Worm (Caenorhabditis elegans) whole organism, midembryonic: Measurements from ENCODE around the gene C04E6.13.

ENCODE experiments used
- T22C8.4 ChIP-seq: fragments of 200-800 bp; sonication (Bioruptor generic); IDR thresholded peaks from 2 replicates; pipeline ENCODE4 v1.3.6; 2022; ENCODE audit warnings: missing genetic modification characterization, missing compliant biosample characterization
- klf-2 ChIP-seq: fragments of 200-800 bp; sonication (Bioruptor generic); conservative IDR thresholded peaks from 2 replicates; pipeline ENCODE4 v1.3.6; 2022; ENCODE audit warnings: missing genetic modification reagents, missing genetic modification characterization, missing compliant biosample characterization

ce11 chrV:5961516-5961915 lies 49.0 kb downstream of the C04E6.13 start, which contains the start of gene mcp-1:
- TF ChIP-seq T22C8.4 (GFP tag; lab: Robert Waterston, UW) = no peak
- TF ChIP-seq klf-2 (GFP tag; lab: Robert Waterston, UW) = no peak
